Fruit fly (Drosophila melanogaster) whole organism, pupa: ENCODE measurements around the gene CG31191.
A peak's percentile ranks its signal among the peaks of the same experiment; 100 is the strongest.

ENCODE experiments used
- CG10348 ChIP-seq: fragments of 200-800 bp; sonication (Bioruptor generic); IDR thresholded peaks from 2 replicates; pipeline ENCODE4 v1.3.6; 2022; ENCODE audit warnings: missing biosample characterization, missing genetic modification characterization
- CG12605 ChIP-seq: fragments of 200-800 bp; sonication (Bioruptor generic); IDR thresholded peaks from 2 replicates; pipeline ENCODE4 v1.3.6; 2022; ENCODE audit warnings: missing biosample characterization, missing genetic modification characterization
- CG13204 ChIP-seq: fragments of 200-800 bp; sonication (Bioruptor generic); optimal IDR thresholded peaks from 2 replicates; lab custom pipeline; 2018; ENCODE audit warnings: missing biosample characterization, mild to moderate bottlenecking, missing genetic modification characterization, moderate library complexity
- CG14655 ChIP-seq: fragments of 200-800 bp; sonication (Bioruptor generic); optimal IDR thresholded peaks from 3 replicates; lab custom pipeline; 2017; ENCODE audit warnings: mild to moderate bottlenecking, missing biosample characterization, missing genetic modification reagents, missing genetic modification characterization
- CG15710 ChIP-seq: fragments of 200-800 bp; sonication (Bioruptor generic); optimal IDR thresholded peaks from 2 replicates; lab custom pipeline; 2018; ENCODE audit warnings: missing biosample characterization, mild to moderate bottlenecking, missing genetic modification characterization, moderate library complexity
- CG17806 ChIP-seq: fragments of 200-800 bp; sonication (Bioruptor generic); optimal IDR thresholded peaks from 2 replicates; lab custom pipeline; 2018; ENCODE audit warnings: missing biosample characterization, mild to moderate bottlenecking, missing genetic modification characterization, moderate library complexity
- CG32121 ChIP-seq: fragments of 200-800 bp; sonication (Bioruptor generic); IDR thresholded peaks from 2 replicates; pipeline ENCODE4 v1.3.6; 2022; ENCODE audit warnings: missing biosample characterization, missing genetic modification characterization
- CG34367 ChIP-seq: fragments of 200-800 bp; sonication (Bioruptor generic); optimal IDR thresholded peaks from 2 replicates; lab custom pipeline; 2018; ENCODE audit warnings: missing biosample characterization, mild to moderate bottlenecking, missing genetic modification characterization
- CG4496 ChIP-seq: fragments of 200-800 bp; sonication (Bioruptor generic); IDR thresholded peaks from 3 replicates; pipeline ENCODE4 v1.3.6; 2022; ENCODE audit warnings: missing biosample characterization, missing genetic modification characterization
- CG8159 ChIP-seq: fragments of 200-800 bp; sonication (Bioruptor generic); optimal IDR thresholded peaks from 3 replicates; lab custom pipeline; 2018; ENCODE audit warnings: missing biosample characterization, mild to moderate bottlenecking, missing genetic modification characterization, moderate library complexity
- CG8301 ChIP-seq: fragments of 200-800 bp; sonication (Bioruptor generic); optimal IDR thresholded peaks from 2 replicates; lab custom pipeline; 2018; ENCODE audit warnings: missing biosample characterization, mild to moderate bottlenecking, missing genetic modification characterization
- CG9948 ChIP-seq: fragments of 200-800 bp; sonication (Bioruptor generic); optimal IDR thresholded peaks from 2 replicates; lab custom pipeline; 2018; ENCODE audit warnings: missing biosample characterization, mild to moderate bottlenecking, missing genetic modification characterization, moderate library complexity
- D1 ChIP-seq: fragments of 200-800 bp; sonication (Bioruptor generic); optimal IDR thresholded peaks from 2 replicates; lab custom pipeline; 2018; ENCODE audit warnings: missing biosample characterization, mild to moderate bottlenecking, missing genetic modification characterization, moderate library complexity
- EcR ChIP-seq: fragments of 200-800 bp; sonication (Bioruptor generic); optimal IDR thresholded peaks from 3 replicates; lab custom pipeline; 2019; ENCODE audit warnings: missing biosample characterization, missing genetic modification characterization, mild to moderate bottlenecking, moderate library complexity, missing genetic modification reagents
- Ets98B ChIP-seq: fragments of 200-800 bp; sonication (Bioruptor generic); IDR thresholded peaks from 2 replicates; pipeline ENCODE4 v1.3.6; 2022; ENCODE audit warnings: missing biosample characterization, missing genetic modification characterization
- Pif1A ChIP-seq: fragments of 200-800 bp; sonication (Bioruptor generic); optimal IDR thresholded peaks from 3 replicates; lab custom pipeline; 2016; ENCODE audit warnings: missing biosample characterization, missing genetic modification characterization
- Pif1B ChIP-seq: fragments of 200-800 bp; sonication (Bioruptor generic); optimal IDR thresholded peaks from 3 replicates; lab custom pipeline; 2016; ENCODE audit warnings: missing biosample characterization, missing genetic modification characterization
- Snoo ChIP-seq: fragments of 200-800 bp; sonication (Bioruptor generic); optimal IDR thresholded peaks from 3 replicates; lab custom pipeline; 2017; ENCODE audit warnings: missing biosample characterization, mild to moderate bottlenecking, missing genetic modification characterization, inconsistent platforms
- fd96Ca ChIP-seq: fragments of 200-800 bp; sonication (Bioruptor generic); IDR thresholded peaks from 3 replicates; pipeline ENCODE4 v1.3.6; 2022; ENCODE audit warnings: missing biosample characterization, missing genetic modification characterization
- gl ChIP-seq: fragments of 200-800 bp; sonication (Bioruptor generic); optimal IDR thresholded peaks from 2 replicates; lab custom pipeline; 2018; ENCODE audit warnings: missing biosample characterization, mild to moderate bottlenecking, missing genetic modification characterization
- rn ChIP-seq: fragments of 200-800 bp; sonication (Bioruptor generic); IDR thresholded peaks from 2 replicates; pipeline ENCODE4 v1.3.6; 2022; ENCODE audit warnings: missing biosample characterization, missing genetic modification characterization

The CG31191 gene

dm6 chr3R:20946774-20947173 is 1.4 kb upstream of the CG31191 start:
- TF ChIP-seq CG4496 (GFP tag; lab: Robert Waterston, UW) (no peak), CG12605 (GFP tag; lab: Robert Waterston, UW) (no peak), EcR (GFP tag; lab: Kevin White, UChicago) (no peak), Pif1B (GFP tag; lab: Kevin White, UChicago) (no peak), Pif1A (GFP tag; lab: Kevin White, UChicago) (no peak), CG13204 (GFP tag; lab: Kevin White, UChicago) (no peak), CG32121 (GFP tag; lab: Robert Waterston, UW) (no peak), CG8301 (no peak), CG14655 (no peak), CG9948 (tag; lab: Kevin White, UChicago) (no peak), rn (GFP tag; lab: Robert Waterston, UW) (no peak), gl (tag; lab: Kevin White, UChicago) (no peak), CG8159 (tag; lab: Kevin White, UChicago) (no peak), Ets98B (GFP tag; lab: Robert Waterston, UW) (no peak), CG10348 (GFP tag; lab: Robert Waterston, UW) (no peak), D1 (tag; lab: Kevin White, UChicago) (no peak), Snoo (tag; lab: Kevin White, UChicago) (no peak), CG34367 (tag; lab: Kevin White, UChicago) (no peak), CG15710 (tag; lab: Kevin White, UChicago) (no peak), CG17806 (tag; lab: Kevin White, UChicago) (no peak)

- TF ChIP-seq CG9948 (tag; lab: Kevin White, UChicago), result no peak
- TF ChIP-seq CG34367 (tag; lab: Kevin White, UChicago), result no peak
- TF ChIP-seq CG8301, result no peak
- no peak for TF ChIP-seq Pif1A (GFP tag; lab: Kevin White, UChicago)
- TF ChIP-seq D1 (tag; lab: Kevin White, UChicago), result no peak
- no peak for TF ChIP-seq CG17806 (tag; lab: Kevin White, UChicago)
- TF ChIP-seq CG4496 (GFP tag; lab: Robert Waterston, UW), result no peak
- no peak for TF ChIP-seq Pif1B (GFP tag; lab: Kevin White, UChicago)
- no peak for TF ChIP-seq EcR (GFP tag; lab: Kevin White, UChicago)
- TF ChIP-seq CG32121 (GFP tag; lab: Robert Waterston, UW), result no peak
- TF ChIP-seq CG10348 (GFP tag; lab: Robert Waterston, UW), result no peak
- no peak for TF ChIP-seq CG13204 (GFP tag; lab: Kevin White, UChicago)
- no peak for TF ChIP-seq rn (GFP tag; lab: Robert Waterston, UW)
- no peak for TF ChIP-seq Snoo (tag; lab: Kevin White, UChicago)
- TF ChIP-seq Ets98B (GFP tag; lab: Robert Waterston, UW), result no peak
- TF ChIP-seq CG14655, result no peak
These were observed 29.5 kb downstream of the CG31191 start for dm6 chr3R:20915828-20916227.

dm6 chr3R:20914103-20914502 is 31.2 kb downstream of the CG31191 start, which contains the start of gene hdly:
TSS of gene hdly (plus strand) at chr3R:20914296.
- peak; percentile 99 for TF ChIP-seq Pif1B (GFP tag; lab: Kevin White, UChicago)
- TF ChIP-seq CG12605 (GFP tag; lab: Robert Waterston, UW), result peak; percentile 100
- TF ChIP-seq Pif1A (GFP tag; lab: Kevin White, UChicago), result peak; percentile 99
- TF ChIP-seq CG17806 (tag; lab: Kevin White, UChicago), result peak; percentile 94
- peak; percentile 90 for TF ChIP-seq CG9948 (tag; lab: Kevin White, UChicago)
- TF ChIP-seq EcR (GFP tag; lab: Kevin White, UChicago), result peak; percentile 80
- TF ChIP-seq D1 (tag; lab: Kevin White, UChicago), result peak; percentile 84
- TF ChIP-seq CG4496 (GFP tag; lab: Robert Waterston, UW), result peak; percentile 99
- peak; percentile 99 for TF ChIP-seq Ets98B (GFP tag; lab: Robert Waterston, UW)
- peak; percentile 98 for TF ChIP-seq fd96Ca (GFP tag; lab: Robert Waterston, UW)
- peak; percentile 98 for TF ChIP-seq Snoo (tag; lab: Kevin White, UChicago)
- TF ChIP-seq CG32121 (GFP tag; lab: Robert Waterston, UW), result peak; percentile 99
- peak; percentile 97 for TF ChIP-seq CG15710 (tag; lab: Kevin White, UChicago)
- TF ChIP-seq gl (tag; lab: Kevin White, UChicago), result peak; percentile 100
- TF ChIP-seq CG8301, result peak; percentile 97
- TF ChIP-seq CG8159 (tag; lab: Kevin White, UChicago), result peak; percentile 93
- no peak for TF ChIP-seq CG10348 (GFP tag; lab: Robert Waterston, UW)
- TF ChIP-seq CG13204 (GFP tag; lab: Kevin White, UChicago), result peak; percentile 99
- peak; percentile 99 for TF ChIP-seq CG34367 (tag; lab: Kevin White, UChicago)
- peak; percentile 99 for TF ChIP-seq rn (GFP tag; lab: Robert Waterston, UW)
- peak; percentile 98 for TF ChIP-seq CG14655

dm6 chr3R:20912725-20913124 is 32.6 kb downstream of the CG31191 start:
- peak; percentile 29 for TF ChIP-seq EcR (GFP tag; lab: Kevin White, UChicago)
- TF ChIP-seq gl (tag; lab: Kevin White, UChicago), result no peak
- TF ChIP-seq CG12605 (GFP tag; lab: Robert Waterston, UW), result peak; percentile 31; the same call in 1 of the 2 replicates
- TF ChIP-seq CG32121 (GFP tag; lab: Robert Waterston, UW), result 0 out of 2 replicates have a peak, but pooled peaks have one; percentile 19

- TF ChIP-seq D1 (tag; lab: Kevin White, UChicago) (no peak), fd96Ca (GFP tag; lab: Robert Waterston, UW) (no peak), CG12605 (GFP tag; lab: Robert Waterston, UW) (no peak), CG8301 (no peak), CG10348 (GFP tag; lab: Robert Waterston, UW) (no peak)
- TF ChIP-seq, all 21 proteins: peak for 0
These were observed 36.7 kb downstream of the CG31191 start for dm6 chr3R:20908641-20909040.
